Worm (Caenorhabditis elegans): ENCODE results near the gene nas-11.

ce11 chrX:6672519-6672918 lies 40.9 kb upstream of the nas-11 start, which contains the start of gene col-172:
- TF ChIP-seq med-1 (GFP tag; optimal IDR thresholded peaks at IDR 0.05; ENCODE audit: insufficient read depth): no peak
- no peak for TF ChIP-seq ref-1 (GFP tag; conservative IDR thresholded peaks at IDR 0.05)
- TF ChIP-seq ztf-23 (GFP tag; IDR thresholded peaks at IDR 0.05): no peak
- TF ChIP-seq klf-2 (GFP tag; conservative IDR thresholded peaks at IDR 0.05): no peak
- TF ChIP-seq T22C8.4 (GFP tag; IDR thresholded peaks at IDR 0.05): no peak
- TF ChIP-seq cog-1 (tag; optimal IDR thresholded peaks at IDR 0.05): no peak
- TF ChIP-seq flt-1 (GFP tag; IDR thresholded peaks at IDR 0.05): no peak
- no peak for TF ChIP-seq ztf-29 (GFP tag; IDR thresholded peaks at IDR 0.05)
- no peak for TF ChIP-seq tab-1 (GFP tag; IDR thresholded peaks at IDR 0.05)

All from whole organism, midembryonic.